Worm (Caenorhabditis elegans) whole organism, early embryonic: ENCODE data around the gene R07B7.6.

Experiments used
- B0310.2 ChIP-seq: sonication (generic microtip); optimal IDR thresholded peaks from 2 replicates; lab custom pipeline; 2016; ENCODE audit warnings: mild to moderate bottlenecking, missing genetic modification characterization, missing compliant biosample characterization
- F13C5.2 ChIP-seq: sonication (generic microtip); optimal IDR thresholded peaks from 2 replicates; lab custom pipeline; 2017; ENCODE audit warnings: mild to moderate bottlenecking, missing genetic modification characterization, inconsistent platforms, missing compliant biosample characterization
- aly-1 ChIP-seq: sonication (generic microtip); optimal IDR thresholded peaks from 2 replicates; lab custom pipeline; 2016; ENCODE audit warnings: missing genetic modification characterization, missing compliant biosample characterization
- ama-1 ChIP-seq: fragments of 150-350 bp; optimal IDR thresholded peaks from 2 replicates; lab custom pipeline; 2014
- ceh-13 ChIP-seq: fragments of 200-800 bp; sonication (Bioruptor generic); optimal IDR thresholded peaks from 2 replicates; lab custom pipeline; 2018; ENCODE audit warnings: mild to moderate bottlenecking, missing genetic modification characterization, missing compliant biosample characterization
- ceh-36 ChIP-seq: sonication (generic microtip); optimal IDR thresholded peaks from 2 replicates; lab custom pipeline; 2016; ENCODE audit warnings: missing genetic modification characterization, inconsistent platforms, missing compliant biosample characterization
- ets-7 ChIP-seq: sonication (generic microtip); optimal IDR thresholded peaks from 2 replicates; lab custom pipeline; 2016; ENCODE audit warnings: missing genotype, missing genetic modification characterization, missing compliant biosample characterization
- flt-1 ChIP-seq: fragments of 200-800 bp; sonication (Bioruptor generic); IDR thresholded peaks from 2 replicates; pipeline ENCODE4 v1.3.6; 2022; ENCODE audit warnings: missing genetic modification characterization, missing compliant biosample characterization
- hmbx-1 ChIP-seq: sonication (generic microtip); optimal IDR thresholded peaks from 2 replicates; lab custom pipeline; 2016; ENCODE audit warnings: mild to moderate bottlenecking, missing genetic modification characterization, missing compliant biosample characterization
- hmg-4 ChIP-seq: fragments of 200-800 bp; sonication (Bioruptor generic); optimal IDR thresholded peaks from 2 replicates; lab custom pipeline; 2018; ENCODE audit warnings: mild to moderate bottlenecking, missing genetic modification characterization, missing compliant biosample characterization
- hnd-1 ChIP-seq: sonication (generic microtip); optimal IDR thresholded peaks from 2 replicates; lab custom pipeline; 2016; ENCODE audit warnings: missing genetic modification characterization, missing compliant biosample characterization
- pes-1 ChIP-seq: fragments of 200-800 bp; sonication (Bioruptor generic); IDR thresholded peaks from 2 replicates; pipeline ENCODE4 v1.3.6; 2022; ENCODE audit warnings: missing genetic modification reagents, missing genetic modification characterization, missing compliant biosample characterization
- scrt-1 ChIP-seq: fragments of 200-800 bp; sonication (Bioruptor generic); IDR thresholded peaks from 2 replicates; pipeline ENCODE4 v1.3.6; 2022; ENCODE audit warnings: missing genetic modification characterization, missing compliant biosample characterization
- sea-1 ChIP-seq: fragments of 200-800 bp; sonication (Bioruptor generic); conservative IDR thresholded peaks from 2 replicates; pipeline ENCODE4 v1.3.6; 2022; ENCODE audit warnings: missing genetic modification characterization, missing compliant biosample characterization
- tbx-11 ChIP-seq: fragments of 200-800 bp; sonication (Bioruptor generic); IDR thresholded peaks from 2 replicates; pipeline ENCODE4 v1.3.6; 2022; ENCODE audit warnings: missing genetic modification characterization, missing compliant biosample characterization
- tbx-37 ChIP-seq: fragments of 200-800 bp; sonication (Bioruptor generic); conservative IDR thresholded peaks from 2 replicates; pipeline ENCODE4 v1.3.6; 2022; ENCODE audit warnings: missing genetic modification reagents, missing genetic modification characterization, missing compliant biosample characterization
- tra-4 ChIP-seq: sonication (generic microtip); optimal IDR thresholded peaks from 2 replicates; lab custom pipeline; 2017; ENCODE audit warnings: missing genetic modification characterization, missing compliant biosample characterization

The R07B7.6 gene

DNA sequence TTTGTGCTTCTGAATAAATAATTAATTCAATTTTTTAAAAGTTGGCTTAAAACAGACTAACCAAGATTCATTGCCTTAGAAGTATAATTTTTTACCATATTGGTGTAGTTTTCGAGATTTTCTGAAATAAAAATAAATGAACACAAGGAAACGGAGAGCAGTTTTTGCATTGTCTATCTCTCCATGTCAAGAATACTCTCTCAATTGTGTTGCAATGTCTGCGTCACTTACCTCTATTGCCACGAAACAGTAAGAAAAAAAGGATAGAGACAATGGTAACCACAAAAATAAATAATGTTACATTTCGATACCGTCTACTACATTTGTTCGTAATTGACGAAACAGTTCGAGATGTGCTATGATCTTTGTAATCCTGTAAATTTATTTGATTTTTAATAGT is 8.1 kb upstream of the R07B7.6 start, which contains the start of gene R07B7.10:
TSS of gene R07B7.10 (plus strand) at position 285 of the 400 bp plus-strand sequence.
- TF ChIP-seq sea-1 (GFP tag; lab: Robert Waterston, UW), result no peak
- TF ChIP-seq ceh-13 (GFP tag; lab: Kevin White, UChicago), result no peak
- TF ChIP-seq hmg-4 (GFP tag; lab: Kevin White, UChicago), result no peak
- no peak for TF ChIP-seq pes-1 (GFP tag; lab: Robert Waterston, UW)
- no peak for TF ChIP-seq aly-1 (tag; lab: Kevin White, UChicago)
- TF ChIP-seq hnd-1 (tag; lab: Kevin White, UChicago), result no peak
- TF ChIP-seq tbx-37, result no peak
- no peak for TF ChIP-seq hmbx-1 (tag; lab: Kevin White, UChicago)
- no peak for TF ChIP-seq B0310.2
- TF ChIP-seq F13C5.2 (tag; lab: Kevin White, UChicago), result no peak
- TF ChIP-seq tra-4 (tag; lab: Kevin White, UChicago), result no peak

DNA sequence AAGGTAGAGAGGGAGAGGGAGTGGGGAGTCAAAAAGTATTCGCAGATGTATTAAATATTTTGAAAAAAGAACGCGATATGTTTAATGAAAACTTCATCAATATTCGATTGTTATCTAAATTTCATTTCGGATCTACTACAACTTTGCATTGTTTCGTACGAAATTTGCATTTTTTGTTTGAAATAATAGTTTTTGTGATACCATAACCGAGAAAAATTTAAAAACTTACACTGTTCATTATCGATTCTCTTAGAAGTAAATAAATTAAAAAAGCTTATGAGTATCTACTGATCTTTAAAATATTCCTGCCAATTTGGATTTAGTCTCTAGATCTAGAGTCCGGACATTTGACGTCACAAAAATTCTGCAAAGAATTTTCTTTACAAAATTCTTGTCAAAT is 5.5 kb upstream of the R07B7.6 start, which contains the start of gene R07B7.9:
TSS of gene R07B7.9 (minus strand) at position 101 of the 400 bp plus-strand sequence.
- TF ChIP-seq F13C5.2 (tag; lab: Kevin White, UChicago) (no peak), pes-1 (GFP tag; lab: Robert Waterston, UW) (no peak), B0310.2 (no peak), ceh-36 (tag; lab: Kevin White, UChicago) (no peak), tbx-11 (GFP tag; lab: Robert Waterston, UW) (no peak), tra-4 (tag; lab: Kevin White, UChicago) (no peak), hnd-1 (tag; lab: Kevin White, UChicago) (no peak), hmbx-1 (tag; lab: Kevin White, UChicago) (no peak), ceh-13 (GFP tag; lab: Kevin White, UChicago) (no peak), aly-1 (tag; lab: Kevin White, UChicago) (no peak), scrt-1 (GFP tag; lab: Robert Waterston, UW) (no peak), flt-1 (GFP tag; lab: Robert Waterston, UW) (no peak), hmg-4 (GFP tag; lab: Kevin White, UChicago) (no peak), sea-1 (GFP tag; lab: Robert Waterston, UW) (no peak), tbx-37 (no peak)

DNA sequence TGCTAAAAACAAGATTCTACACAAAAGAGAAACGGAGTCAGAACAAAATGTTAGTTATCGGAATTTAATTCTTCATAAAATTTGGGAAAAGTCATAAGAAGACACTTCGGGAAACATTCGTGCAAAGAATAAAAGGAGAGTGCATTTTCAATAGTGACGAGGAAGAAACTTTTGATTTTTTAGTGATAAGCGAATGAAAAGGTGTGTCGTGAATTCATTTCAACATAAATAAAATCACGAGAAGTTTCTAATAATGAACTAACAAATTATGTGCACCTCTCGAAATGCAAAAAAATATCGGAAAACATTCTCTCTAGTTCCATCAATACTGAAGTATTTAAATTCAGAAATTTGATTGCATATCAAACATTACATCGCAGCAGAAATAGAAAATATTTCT is 1.2 kb upstream of the R07B7.6 start:
- TF ChIP-seq F13C5.2 (tag; lab: Kevin White, UChicago) (no peak), ceh-36 (tag; lab: Kevin White, UChicago) (no peak), tbx-11 (GFP tag; lab: Robert Waterston, UW) (no peak), hmg-4 (GFP tag; lab: Kevin White, UChicago) (no peak), sea-1 (GFP tag; lab: Robert Waterston, UW) (no peak), pes-1 (GFP tag; lab: Robert Waterston, UW) (no peak), B0310.2 (no peak), tra-4 (tag; lab: Kevin White, UChicago) (no peak), ama-1 (no peak), hnd-1 (tag; lab: Kevin White, UChicago) (no peak), aly-1 (tag; lab: Kevin White, UChicago) (no peak), scrt-1 (GFP tag; lab: Robert Waterston, UW) (no peak), tbx-37 (no peak), ets-7 (tag; lab: Kevin White, UChicago) (no peak), flt-1 (GFP tag; lab: Robert Waterston, UW) (no peak), hmbx-1 (tag; lab: Kevin White, UChicago) (no peak), ceh-13 (GFP tag; lab: Kevin White, UChicago) (no peak)

DNA sequence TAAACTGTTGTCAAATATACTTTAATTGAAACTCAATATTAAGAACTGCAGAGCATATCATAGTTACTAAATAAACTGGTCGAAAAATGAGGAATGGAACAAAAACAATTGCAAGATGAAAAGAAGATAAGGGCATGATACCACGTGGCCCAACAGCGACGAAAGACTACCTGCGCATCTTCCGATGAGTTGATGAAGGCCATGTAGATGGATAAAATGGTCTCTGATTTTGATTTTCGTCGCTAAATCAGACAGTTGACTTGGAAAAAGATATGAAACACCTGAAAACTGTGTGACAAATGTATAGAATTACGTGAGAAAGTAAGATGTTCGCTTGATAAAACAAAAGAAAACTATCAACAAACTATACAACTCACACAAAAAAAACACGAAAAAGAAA is 3.3 kb downstream of the R07B7.6 start:
- no peak for TF ChIP-seq hmbx-1 (tag; lab: Kevin White, UChicago)
- TF ChIP-seq hmg-4 (GFP tag; lab: Kevin White, UChicago), result no peak
- TF ChIP-seq tbx-37, result no peak
- TF ChIP-seq ceh-13 (GFP tag; lab: Kevin White, UChicago), result no peak
- no peak for TF ChIP-seq sea-1 (GFP tag; lab: Robert Waterston, UW)
- TF ChIP-seq B0310.2, result no peak
- no peak for TF ChIP-seq aly-1 (tag; lab: Kevin White, UChicago)
- no peak for TF ChIP-seq flt-1 (GFP tag; lab: Robert Waterston, UW)
- no peak for TF ChIP-seq ets-7 (tag; lab: Kevin White, UChicago)
- no peak for TF ChIP-seq ama-1
- TF ChIP-seq F13C5.2 (tag; lab: Kevin White, UChicago), result no peak
- no peak for TF ChIP-seq pes-1 (GFP tag; lab: Robert Waterston, UW)
- no peak for TF ChIP-seq tbx-11 (GFP tag; lab: Robert Waterston, UW)
- no peak for TF ChIP-seq hnd-1 (tag; lab: Kevin White, UChicago)
- no peak for TF ChIP-seq scrt-1 (GFP tag; lab: Robert Waterston, UW)
- TF ChIP-seq tra-4 (tag; lab: Kevin White, UChicago), result no peak
- no peak for TF ChIP-seq ceh-36 (tag; lab: Kevin White, UChicago)

DNA sequence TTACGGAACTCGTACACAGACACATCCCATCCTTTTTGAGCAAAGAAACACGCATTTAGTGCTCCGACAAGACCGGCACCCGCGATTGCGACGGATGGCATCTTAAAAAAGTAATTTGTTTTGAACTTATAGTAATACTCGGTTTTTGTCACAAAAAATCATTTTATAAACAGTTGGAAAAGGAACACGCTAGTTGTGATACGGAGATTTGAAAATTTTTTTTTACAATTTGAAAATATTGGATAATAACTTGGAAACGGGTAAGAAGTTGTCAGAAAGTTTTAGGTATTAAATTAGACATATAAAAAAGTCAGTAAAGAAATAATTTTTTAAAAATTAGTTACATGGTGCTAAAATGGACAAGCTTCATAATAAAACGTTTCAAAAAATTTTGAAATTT is 4.4 kb downstream of the R07B7.6 start, which contains the start of gene kmo-1:
TSS of gene kmo-1 (minus strand) at position 101 of the 400 bp plus-strand sequence.
- TF ChIP-seq hnd-1 (tag; lab: Kevin White, UChicago) (no peak), tbx-37 (no peak), B0310.2 (no peak), ceh-13 (GFP tag; lab: Kevin White, UChicago) (no peak), hmbx-1 (tag; lab: Kevin White, UChicago) (no peak), aly-1 (tag; lab: Kevin White, UChicago) (no peak), pes-1 (GFP tag; lab: Robert Waterston, UW) (no peak), flt-1 (GFP tag; lab: Robert Waterston, UW) (no peak), ceh-36 (tag; lab: Kevin White, UChicago) (no peak), tbx-11 (GFP tag; lab: Robert Waterston, UW) (no peak), ets-7 (tag; lab: Kevin White, UChicago) (no peak), scrt-1 (GFP tag; lab: Robert Waterston, UW) (no peak), hmg-4 (GFP tag; lab: Kevin White, UChicago) (no peak), sea-1 (GFP tag; lab: Robert Waterston, UW) (no peak), F13C5.2 (tag; lab: Kevin White, UChicago) (no peak), ama-1 (no peak), tra-4 (tag; lab: Kevin White, UChicago) (no peak)

DNA sequence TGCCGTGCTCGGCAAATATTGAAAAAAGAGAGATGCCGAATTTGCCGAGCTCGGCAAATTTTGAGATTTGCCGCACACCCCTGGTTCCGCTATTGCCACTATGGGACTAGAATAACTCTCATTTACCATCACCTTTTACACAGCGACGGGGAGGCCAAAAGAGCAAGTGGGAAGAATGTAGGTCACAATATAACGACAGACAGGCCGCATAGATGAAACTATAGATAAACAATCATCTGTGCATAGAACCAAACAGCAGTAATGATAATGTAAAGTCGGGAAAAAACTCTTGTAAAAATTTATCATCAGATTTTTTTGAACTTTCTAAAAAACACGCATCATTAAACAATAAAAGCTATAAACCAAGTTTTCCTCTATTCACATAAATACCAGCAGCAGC is 6.3 kb downstream of the R07B7.6 start, which contains the start of gene kmo-2:
TSS of gene kmo-2 (minus strand) at position 101 of the 400 bp plus-strand sequence.
- TF ChIP-seq tbx-37 (no peak), ets-7 (tag; lab: Kevin White, UChicago) (no peak), hnd-1 (tag; lab: Kevin White, UChicago) (no peak), pes-1 (GFP tag; lab: Robert Waterston, UW) (no peak), ceh-13 (GFP tag; lab: Kevin White, UChicago) (no peak), tra-4 (tag; lab: Kevin White, UChicago) (no peak), aly-1 (tag; lab: Kevin White, UChicago) (no peak), scrt-1 (GFP tag; lab: Robert Waterston, UW) (no peak), hmg-4 (GFP tag; lab: Kevin White, UChicago) (no peak), sea-1 (GFP tag; lab: Robert Waterston, UW) (no peak), ama-1 (no peak), F13C5.2 (tag; lab: Kevin White, UChicago) (no peak), flt-1 (GFP tag; lab: Robert Waterston, UW) (no peak), ceh-36 (tag; lab: Kevin White, UChicago) (no peak), tbx-11 (GFP tag; lab: Robert Waterston, UW) (no peak)
